Fruit fly (Drosophila melanogaster) whole organism, prepupa: ENCODE measurements around the gene Or7a.

Experiments used
- CG10631 ChIP-seq: fragments of 200-800 bp; sonication (Bioruptor generic); optimal IDR thresholded peaks from 2 replicates; lab custom pipeline; 2016; ENCODE audit warnings: missing biosample characterization, missing genetic modification characterization
- CG1621 ChIP-seq: fragments of 200-800 bp; sonication (Bioruptor generic); optimal IDR thresholded peaks from 3 replicates; lab custom pipeline; 2018; ENCODE audit warnings: missing biosample characterization, mild to moderate bottlenecking, missing genetic modification characterization
- CG16779 ChIP-seq: fragments of 200-800 bp; sonication (Bioruptor generic); optimal IDR thresholded peaks from 3 replicates; lab custom pipeline; 2017; ENCODE audit warnings: missing biosample characterization, mild to moderate bottlenecking, missing genetic modification characterization
- Gug ChIP-seq: fragments of 200-800 bp; sonication (Bioruptor generic); IDR thresholded peaks from 2 replicates; pipeline ENCODE4 v1.3.6; 2022; ENCODE audit warnings: missing biosample characterization, missing genetic modification characterization
- Smox ChIP-seq: fragments of 200-800 bp; sonication (Bioruptor generic); optimal IDR thresholded peaks from 3 replicates; lab custom pipeline; 2016; ENCODE audit warnings: missing biosample characterization, missing genetic modification characterization
- cyc ChIP-seq: fragments of 200-800 bp; sonication (Bioruptor generic); optimal IDR thresholded peaks from 3 replicates; lab custom pipeline; 2016; ENCODE audit warnings: missing biosample characterization, missing genetic modification characterization
- topi ChIP-seq: fragments of 200-800 bp; sonication (Bioruptor generic); optimal IDR thresholded peaks from 3 replicates; lab custom pipeline; 2016; ENCODE audit warnings: missing biosample characterization, missing genetic modification characterization

DNA sequence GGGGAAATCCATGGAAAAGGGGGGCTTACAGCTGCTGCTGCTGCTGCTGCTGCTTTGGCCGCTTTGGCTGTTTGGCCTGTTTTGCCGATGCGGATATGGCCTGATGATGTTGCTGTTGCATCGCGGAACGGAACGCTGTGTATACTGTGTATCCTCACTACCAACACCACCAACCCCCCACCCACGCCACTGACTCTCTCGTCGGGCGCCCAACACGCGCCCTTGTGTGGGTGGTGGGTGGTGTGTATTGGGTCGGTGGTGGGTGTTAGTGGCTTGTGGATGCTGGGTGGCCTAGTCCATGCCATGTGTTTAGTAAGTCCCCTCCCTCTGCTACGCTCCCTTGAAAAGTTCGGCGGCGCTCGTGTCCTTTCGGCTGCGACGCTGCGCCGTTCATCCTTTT, 12.2 kb upstream of the Or7a start:
- TF ChIP-seq Gug (GFP tag; lab: Robert Waterston, UW) (no peak), topi (GFP tag; lab: Kevin White, UChicago) (no peak), CG1621 (tag; lab: Kevin White, UChicago) (no peak), CG10631 (no peak), CG16779 (tag; lab: Kevin White, UChicago) (no peak), cyc (GFP tag; lab: Kevin White, UChicago) (no peak), Smox (GFP tag; lab: Kevin White, UChicago) (no peak)
